Worm (Caenorhabditis elegans) whole organism, L1 larva: ENCODE measurements around the gene F21G4.3.
A peak's percentile ranks its signal among the peaks of the same experiment; 100 is the strongest.

Source experiments
- Y116A8C.19 ChIP-seq: sonication (generic microtip); optimal IDR thresholded peaks from 2 replicates; lab custom pipeline; 2016; ENCODE audit warnings: missing compliant biosample characterization, missing genetic modification characterization, borderline replicate concordance
- ceh-8 ChIP-seq: fragments of 200-800 bp; sonication (Bioruptor generic); optimal IDR thresholded peaks from 2 replicates; lab custom pipeline; 2018; ENCODE audit warnings: mild to moderate bottlenecking, missing genetic modification characterization, moderate library complexity, missing compliant biosample characterization
- ceh-82 ChIP-seq, 3 experiments: fragments of 150-350 bp in 1 of 3; sonication (generic microtip) in 2 of 3; optimal IDR thresholded peaks; 2 replicates each; lab custom pipeline; 2014 to 2017; ENCODE audit warnings: missing biosample characterization in 3 of 3, missing genetic modification characterization in 3 of 3
- ceh-90 ChIP-seq: sonication (generic microtip); optimal IDR thresholded peaks from 2 replicates; lab custom pipeline; 2016; ENCODE audit warnings: missing genetic modification characterization, missing compliant biosample characterization
- dsc-1 ChIP-seq: sonication (generic microtip); optimal IDR thresholded peaks from 2 replicates; lab custom pipeline; 2016; ENCODE audit warnings: mild to moderate bottlenecking, missing genetic modification characterization, missing compliant biosample characterization
- efl-1 ChIP-seq, 4 experiments: fragments of 150-350 bp; optimal IDR thresholded peaks in 3 of 4; peaks in 1 of 4; 1 replicate in 1 of 4; 2 replicates in 3 of 4; lab custom pipeline; 2014; ENCODE audit warnings: missing biosample characterization in 2 of 4, missing genetic modification characterization in 2 of 4, missing genetic modification reagents in 2 of 4
- efl-3 ChIP-seq: fragments of 200-800 bp; sonication (Bioruptor generic); optimal IDR thresholded peaks from 2 replicates; lab custom pipeline; 2018; ENCODE audit warnings: mild to moderate bottlenecking, missing genetic modification characterization, missing compliant biosample characterization
- egl-13 ChIP-seq: sonication (generic microtip); optimal IDR thresholded peaks from 2 replicates; lab custom pipeline; 2016; ENCODE audit warnings: missing genotype, missing genetic modification reagents, missing genetic modification characterization, missing compliant biosample characterization
- egl-27 ChIP-seq, 2 experiments: fragments of 150-350 bp in 1 of 2; sonication (generic microtip); optimal IDR thresholded peaks; 3 replicates each; lab custom pipeline; 2017 to 2018; ENCODE audit warnings: missing biosample characterization in 2 of 2, missing genetic modification characterization in 2 of 2, missing genetic modification reagents in 2 of 2
- elt-3 ChIP-seq, 6 experiments: fragments of 150-350 bp in 1 of 6; sonication (generic microtip); optimal IDR thresholded peaks; 2 replicates each; lab custom pipeline; 2017 to 2018; ENCODE audit warnings: missing biosample characterization in 6 of 6, missing genetic modification characterization in 6 of 6, inconsistent platforms in 1 of 6
- fkh-10 ChIP-seq: sonication (generic microtip); optimal IDR thresholded peaks from 2 replicates; lab custom pipeline; 2017; ENCODE audit warnings: missing biosample characterization, missing genetic modification reagents, missing genetic modification characterization
- fkh-8 ChIP-seq: sonication (generic microtip); optimal IDR thresholded peaks from 2 replicates; lab custom pipeline; 2016; ENCODE audit warnings: mild to moderate bottlenecking, missing genetic modification characterization, missing compliant biosample characterization
- fos-1 ChIP-seq: fragments of 150-350 bp; optimal IDR thresholded peaks from 2 replicates; lab custom pipeline; 2014; ENCODE audit warnings: missing biosample characterization, missing genetic modification characterization
- grh-1 ChIP-seq: fragments of 200-800 bp; sonication (Bioruptor generic); IDR thresholded peaks from 2 replicates; pipeline ENCODE4 v1.3.6; 2022; ENCODE audit warnings: missing genetic modification reagents, missing genetic modification characterization, missing compliant biosample characterization
- hlh-4 ChIP-seq: sonication (generic microtip); optimal IDR thresholded peaks from 2 replicates; lab custom pipeline; 2016; ENCODE audit warnings: mild to moderate bottlenecking, missing genetic modification characterization, missing compliant biosample characterization
- irx-1 ChIP-seq: sonication (generic microtip); optimal IDR thresholded peaks from 2 replicates; lab custom pipeline; 2016; ENCODE audit warnings: missing genetic modification characterization, missing compliant biosample characterization
- isw-1 ChIP-seq: fragments of 200-800 bp; sonication (Bioruptor generic); IDR thresholded peaks from 2 replicates; pipeline ENCODE4 v1.3.6; 2022; ENCODE audit warnings: missing genetic modification characterization, missing compliant biosample characterization
- jun-1 ChIP-seq: fragments of 150-350 bp; optimal IDR thresholded peaks from 2 replicates; lab custom pipeline; 2014; ENCODE audit warnings: missing biosample characterization, missing genetic modification reagents, missing genetic modification characterization
- lin-14 ChIP-seq: fragments of 200-800 bp; sonication (Bioruptor generic); optimal IDR thresholded peaks from 2 replicates; lab custom pipeline; 2018; ENCODE audit warnings: mild to moderate bottlenecking, missing genetic modification characterization, moderate library complexity, missing compliant biosample characterization
- lin-15B ChIP-seq: fragments of 150-350 bp; sonication (generic microtip); optimal IDR thresholded peaks from 3 replicates; lab custom pipeline; 2014; ENCODE audit warnings: missing biosample characterization, missing genetic modification characterization
- lin-35 ChIP-seq, 2 experiments: fragments of 150-350 bp; optimal IDR thresholded peaks; 2 replicates each; lab custom pipeline; 2014; ENCODE audit warnings: missing biosample characterization in 2 of 2, missing genetic modification characterization in 2 of 2, missing genetic modification reagents in 2 of 2
- lir-3 ChIP-seq: sonication (generic microtip); optimal IDR thresholded peaks from 2 replicates; lab custom pipeline; 2016; ENCODE audit warnings: mild to moderate bottlenecking, missing genetic modification characterization, moderate library complexity, missing compliant biosample characterization; ENCODE audit not compliant: poor library complexity
- mab-9 ChIP-seq: fragments of 200-800 bp; sonication (Bioruptor generic); IDR thresholded peaks from 2 replicates; pipeline ENCODE4 v1.3.6; 2022; ENCODE audit warnings: missing genetic modification reagents, missing genetic modification characterization, missing compliant biosample characterization
- mep-1 ChIP-seq: fragments of 150-350 bp; optimal IDR thresholded peaks from 2 replicates; lab custom pipeline; 2014; ENCODE audit warnings: missing biosample characterization, missing genetic modification characterization
- nhr-12 ChIP-seq: sonication (generic microtip); optimal IDR thresholded peaks from 2 replicates; lab custom pipeline; 2017; ENCODE audit warnings: missing biosample characterization, missing genetic modification characterization
- nhr-19 ChIP-seq: fragments of 200-800 bp; sonication (Bioruptor generic); conservative IDR thresholded peaks from 2 replicates; pipeline ENCODE4 v1.3.6; 2022; ENCODE audit warnings: missing genetic modification characterization, missing compliant biosample characterization
- nhr-20 ChIP-seq: sonication (generic microtip); optimal IDR thresholded peaks from 2 replicates; lab custom pipeline; 2016; ENCODE audit warnings: mild to moderate bottlenecking, missing genetic modification characterization, missing compliant biosample characterization
- nhr-237 ChIP-seq: fragments of 150-350 bp; optimal IDR thresholded peaks from 2 replicates; lab custom pipeline; 2014; ENCODE audit warnings: missing biosample characterization, missing genetic modification characterization
- nhr-28 ChIP-seq: fragments of 150-350 bp; optimal IDR thresholded peaks from 2 replicates; lab custom pipeline; 2014; ENCODE audit warnings: missing biosample characterization, missing genetic modification characterization
- nhr-47 ChIP-seq: sonication (generic microtip); optimal IDR thresholded peaks from 2 replicates; lab custom pipeline; 2016; ENCODE audit warnings: mild to moderate bottlenecking, missing genetic modification characterization, moderate library complexity, missing compliant biosample characterization
- nhr-71 ChIP-seq: sonication (generic microtip); optimal IDR thresholded peaks from 2 replicates; lab custom pipeline; 2016; ENCODE audit warnings: mild to moderate bottlenecking, missing genetic modification characterization, moderate library complexity, missing compliant biosample characterization
- nhr-76 ChIP-seq: sonication (generic microtip); optimal IDR thresholded peaks from 2 replicates; lab custom pipeline; 2017; ENCODE audit warnings: missing biosample characterization, missing genetic modification characterization
- nhr-77 ChIP-seq: fragments of 150-350 bp; optimal IDR thresholded peaks from 2 replicates; lab custom pipeline; 2014; ENCODE audit warnings: missing biosample characterization, missing genetic modification characterization
- nhr-84 ChIP-seq: sonication (generic microtip); optimal IDR thresholded peaks from 2 replicates; lab custom pipeline; 2017; ENCODE audit warnings: missing biosample characterization, missing genetic modification characterization
- nhr-85 ChIP-seq: sonication (generic microtip); peaks from one replicate; lab custom pipeline; 2016; ENCODE audit warnings: missing genetic modification characterization, inconsistent platforms, missing compliant biosample characterization
- nhr-90 ChIP-seq: sonication (generic microtip); optimal IDR thresholded peaks from 2 replicates; lab custom pipeline; 2016; ENCODE audit warnings: mild to moderate bottlenecking, missing genetic modification characterization, missing compliant biosample characterization; ENCODE audit not compliant: poor library complexity
- pax-3 ChIP-seq: fragments of 200-800 bp; sonication (Bioruptor generic); optimal IDR thresholded peaks from 2 replicates; lab custom pipeline; 2018; ENCODE audit warnings: mild to moderate bottlenecking, missing genetic modification characterization, moderate library complexity, missing compliant biosample characterization
- pqm-1 ChIP-seq: sonication (generic microtip); optimal IDR thresholded peaks from 3 replicates; lab custom pipeline; 2017; ENCODE audit warnings: missing biosample characterization, missing genetic modification characterization
- rnt-1 ChIP-seq: sonication (generic microtip); optimal IDR thresholded peaks from 2 replicates; lab custom pipeline; 2016; ENCODE audit warnings: mild to moderate bottlenecking, missing genetic modification characterization, moderate library complexity, missing compliant biosample characterization
- sptf-1 ChIP-seq: fragments of 150-350 bp; optimal IDR thresholded peaks from 2 replicates; lab custom pipeline; 2014; ENCODE audit warnings: missing biosample characterization, missing genetic modification characterization
- sup-37 ChIP-seq: fragments of 200-800 bp; sonication (Bioruptor generic); optimal IDR thresholded peaks from 2 replicates; lab custom pipeline; 2018; ENCODE audit warnings: mild to moderate bottlenecking, missing genetic modification characterization, missing compliant biosample characterization
- swsn-7 ChIP-seq: sonication (generic microtip); optimal IDR thresholded peaks from 2 replicates; lab custom pipeline; 2016; ENCODE audit warnings: missing genetic modification characterization, missing compliant biosample characterization
- tlp-1 ChIP-seq: fragments of 150-350 bp; optimal IDR thresholded peaks from 2 replicates; lab custom pipeline; 2014; ENCODE audit warnings: missing biosample characterization, missing genetic modification characterization
- unc-30 ChIP-seq: sonication (generic microtip); optimal IDR thresholded peaks from 2 replicates; lab custom pipeline; 2017; ENCODE audit warnings: missing biosample characterization, missing genetic modification characterization
- vab-15 ChIP-seq: sonication (generic microtip); optimal IDR thresholded peaks from 2 replicates; lab custom pipeline; 2017; ENCODE audit warnings: missing genotype, mild to moderate bottlenecking, missing genetic modification characterization, missing compliant biosample characterization
- xbp-1 ChIP-seq: sonication (generic microtip); optimal IDR thresholded peaks from 2 replicates; lab custom pipeline; 2016; ENCODE audit warnings: missing genetic modification characterization, missing compliant biosample characterization
- ztf-11 ChIP-seq, 2 experiments: sonication (generic microtip); optimal IDR thresholded peaks; 2 replicates each; lab custom pipeline; 2016 to 2017; ENCODE audit warnings: missing genetic modification characterization in 2 of 2, missing biosample characterization in 1 of 2, missing compliant biosample characterization in 1 of 2

The F21G4.3 gene

DNA sequence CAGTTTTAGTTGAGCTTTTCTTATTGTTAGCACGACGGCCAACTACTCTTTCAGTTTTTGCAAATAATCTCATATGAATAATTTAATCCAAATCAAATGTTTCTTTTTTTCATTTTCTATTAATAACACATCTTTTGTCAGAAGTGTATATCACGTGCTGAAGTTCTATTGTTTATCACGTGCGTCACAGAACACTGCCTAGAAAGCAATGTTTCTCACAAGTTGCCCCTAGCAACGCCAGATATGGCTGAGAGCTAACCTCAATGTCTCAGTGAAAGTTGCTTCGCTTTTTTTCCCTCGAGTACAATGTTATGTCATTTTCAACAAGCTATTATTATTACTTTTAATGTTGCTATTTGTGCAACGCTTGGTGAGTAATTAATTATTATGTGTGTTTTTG lies 33.0 kb downstream of the F21G4.3 start (continued):
- TF ChIP-seq egl-27 (tag; optimal IDR thresholded peaks at IDR 0.05; lab: Kevin White, UChicago), result no peak
- TF ChIP-seq Y116A8C.19, result no peak
- TF ChIP-seq sptf-1 (tag; lab: Kevin White, UChicago), result no peak
- TF ChIP-seq lir-3 (tag; lab: Kevin White, UChicago), result no peak
- TF ChIP-seq efl-3, result no peak
- peak; percentile 7 for TF ChIP-seq swsn-7 (tag; lab: Kevin White, UChicago)
- TF ChIP-seq nhr-47 (tag; lab: Kevin White, UChicago), result peak; percentile 57
- TF ChIP-seq pax-3, result peak; percentile 65
- no peak for TF ChIP-seq nhr-77
- TF ChIP-seq nhr-84 (tag; lab: Kevin White, UChicago), result no peak
- no peak for TF ChIP-seq egl-13

DNA sequence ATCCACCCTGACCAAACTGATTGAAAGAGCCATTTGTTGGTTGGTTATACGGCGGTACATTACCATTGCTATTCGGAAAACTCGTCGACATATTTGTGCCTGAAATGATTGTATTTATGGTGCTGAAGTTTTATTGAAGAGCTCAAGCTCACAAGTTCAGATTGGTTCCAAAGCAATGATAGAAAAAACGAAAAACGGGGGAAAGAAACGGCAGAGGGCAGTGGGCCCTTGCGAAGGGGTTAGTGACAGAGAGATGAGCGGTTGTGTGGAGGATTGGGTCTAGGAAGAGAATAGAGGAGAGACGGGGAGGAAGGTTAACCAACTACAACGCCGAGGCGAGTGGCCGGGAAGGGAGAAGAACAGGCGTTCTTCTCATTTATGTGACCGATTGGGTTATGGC lies 36.4 kb downstream of the F21G4.3 start, which contains the start of gene nra-3:
nra-3 (minus strand) TSS at position 101 of the 400 bp plus-strand sequence.
- TF ChIP-seq ceh-90 (no peak), rnt-1 (tag; lab: Kevin White, UChicago) (peak; percentile 4), elt-3 (tag; optimal IDR thresholded peaks at IDR 0.05; lab: Kevin White, UChicago) (no peak), lin-14 (GFP tag; lab: Kevin White, UChicago) (peak; percentile 16), nhr-77 (no peak), efl-3 (no peak), nhr-85 (tag; lab: Kevin White, UChicago) (no peak), tlp-1 (tag; lab: Kevin White, UChicago) (no peak), ceh-8 (no peak)

DNA sequence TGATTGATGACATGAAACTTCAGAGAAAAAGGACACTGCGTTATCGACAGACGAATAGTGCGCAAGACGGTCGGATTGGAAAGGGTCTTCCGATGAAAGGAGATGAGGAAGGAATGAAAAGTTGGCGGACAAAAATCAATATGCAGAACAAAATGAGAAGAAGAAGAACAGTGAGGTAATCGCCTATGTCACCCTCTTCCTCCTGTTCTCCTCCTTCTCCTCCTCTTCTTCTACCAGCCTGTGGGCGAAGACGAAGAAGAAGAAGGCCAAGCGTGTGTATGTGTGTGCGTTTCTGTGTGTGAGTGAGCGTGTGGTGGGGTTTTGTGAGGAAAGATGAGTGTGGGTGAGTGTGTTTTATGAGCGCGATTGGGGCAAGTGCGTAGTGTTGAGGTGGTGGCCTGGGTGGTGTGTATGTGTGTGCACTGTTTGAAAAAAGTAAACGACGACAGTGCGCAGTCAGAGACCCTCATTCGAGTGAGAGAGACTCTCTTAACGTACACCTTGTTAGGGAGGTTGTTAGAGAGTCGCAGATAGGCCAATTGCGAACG lies 37.4 kb downstream of the F21G4.3 start, which contains the start of gene tsp-21:
tsp-21 (plus strand) TSS at position 146 of the 548 bp plus-strand sequence.
- TF ChIP-seq lin-35 (GFP tag; optimal IDR thresholded peaks at IDR 0.05; lab: Kevin White, UChicago) (peak; percentile 46 to 82), pax-3 (no peak), nhr-19 (GFP tag; lab: Robert Waterston, UW) (peak; percentile 57), pqm-1 (no peak), irx-1 (tag; lab: Kevin White, UChicago) (peak; percentile 15), sup-37 (GFP tag; lab: Kevin White, UChicago) (no peak), ceh-82 (tag; optimal IDR thresholded peaks at IDR 0.05; lab: Kevin White, UChicago) (peak in 2 of 3 experiments; percentile 12 to 87), isw-1 (GFP tag; lab: Robert Waterston, UW) (no peak), jun-1 (peak; percentile 82), fkh-8 (tag; lab: Kevin White, UChicago) (peak; percentile 32), egl-27 (tag; optimal IDR thresholded peaks at IDR 0.05; lab: Kevin White, UChicago) (peak in 1 of 2 experiments; percentile 21), nhr-76 (tag; lab: Kevin White, UChicago) (no peak), nhr-20 (tag; lab: Kevin White, UChicago) (peak; percentile 80), fkh-10 (GFP tag; lab: Kevin White, UChicago) (no peak), nhr-237 (tag; lab: Kevin White, UChicago) (peak; percentile 71), nhr-90 (tag; lab: Kevin White, UChicago) (peak; percentile 65), ceh-90 (no peak), nhr-71 (tag; lab: Kevin White, UChicago) (peak; percentile 77), nhr-28 (no peak), nhr-12 (tag; lab: Kevin White, UChicago) (no peak), lin-15B (no peak), nhr-47 (tag; lab: Kevin White, UChicago) (peak; percentile 69), grh-1 (GFP tag; lab: Robert Waterston, UW) (0 out of 2 replicates have a peak, but pooled peaks have one; percentile 9), vab-15 (tag; lab: Kevin White, UChicago) (no peak), xbp-1 (tag; lab: Kevin White, UChicago) (peak; percentile 62), dsc-1 (tag; lab: Kevin White, UChicago) (peak; percentile 11), fos-1 (tag; lab: Kevin White, UChicago) (peak; percentile 76), ztf-11 (tag; optimal IDR thresholded peaks at IDR 0.05; lab: Kevin White, UChicago) (peak in 1 of 2 experiments; percentile 50), mab-9 (GFP tag; lab: Robert Waterston, UW) (no peak), lir-3 (tag; lab: Kevin White, UChicago) (no peak), mep-1 (tag; lab: Kevin White, UChicago) (peak; percentile 88), tlp-1 (tag; lab: Kevin White, UChicago) (no peak), hlh-4 (tag; lab: Kevin White, UChicago) (no peak), efl-1 (optimal IDR thresholded peaks at IDR 0.05; lab: Kevin White, UChicago) (peak; percentile 19 to 54), efl-1 (GFP tag; optimal IDR thresholded peaks at IDR 0.05 in 1 of 2; lab: Kevin White, UChicago) (peak in 1 of 2 experiments; percentile 65), rnt-1 (tag; lab: Kevin White, UChicago) (peak; percentile 73), unc-30 (tag; lab: Kevin White, UChicago) (no peak)
